Worm (Caenorhabditis elegans): ENCODE data around the gene paqr-2.
A peak's percentile ranks its signal among the peaks of the same experiment; 100 is the strongest.

The paqr-2 gene

DNA sequence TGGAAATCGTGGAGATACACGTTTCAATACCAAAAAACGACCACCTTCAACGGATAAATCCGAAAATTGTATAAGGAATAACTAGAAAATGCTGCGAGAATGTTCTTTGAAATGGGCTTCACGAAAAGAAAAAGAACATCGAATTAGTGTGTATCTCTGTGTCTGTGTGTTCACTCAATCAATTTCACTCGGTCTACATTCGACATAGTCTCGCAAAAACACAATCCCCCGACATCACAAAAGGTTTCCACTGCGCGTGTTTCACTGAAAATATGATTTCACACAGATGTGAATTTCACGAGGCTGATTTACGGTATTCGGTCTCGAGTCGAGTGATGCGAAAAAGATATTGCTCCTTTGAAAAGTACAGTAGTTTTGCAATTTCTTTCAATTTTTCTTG is 6.0 kb downstream of the paqr-2 start:
- TF ChIP-seq ces-1 (GFP tag; optimal IDR thresholded peaks at IDR 0.05) = peak; percentile 6
- TF ChIP-seq unc-39 (tag; optimal IDR thresholded peaks at IDR 0.05) = no peak

DNA sequence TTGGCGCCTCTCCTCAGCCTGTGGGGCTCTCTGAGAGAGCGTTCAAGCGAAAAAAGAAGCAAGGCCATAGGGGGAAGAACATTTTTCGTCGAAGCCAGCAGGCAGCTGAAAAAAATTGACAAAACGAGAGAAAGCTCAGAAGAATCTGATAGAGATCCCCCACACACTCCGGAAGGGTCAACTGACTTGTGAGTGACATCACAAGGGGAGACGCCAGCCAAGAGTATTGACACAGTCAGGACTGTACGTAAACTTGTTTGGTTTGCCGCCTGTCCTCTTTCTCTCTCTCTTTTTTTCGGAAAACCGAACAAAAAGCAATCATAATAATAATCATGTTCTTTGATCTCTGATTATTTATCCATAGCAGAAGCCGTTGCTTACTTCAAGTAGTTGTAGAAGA is 6.8 kb downstream of the paqr-2 start:
- no peak for TF ChIP-seq mep-1 (tag; optimal IDR thresholded peaks at IDR 0.05)
- TF ChIP-seq flh-1 (GFP tag; optimal IDR thresholded peaks at IDR 0.05) = no peak
- no peak for TF ChIP-seq drap-1 (GFP tag; optimal IDR thresholded peaks at IDR 0.05)

DNA sequence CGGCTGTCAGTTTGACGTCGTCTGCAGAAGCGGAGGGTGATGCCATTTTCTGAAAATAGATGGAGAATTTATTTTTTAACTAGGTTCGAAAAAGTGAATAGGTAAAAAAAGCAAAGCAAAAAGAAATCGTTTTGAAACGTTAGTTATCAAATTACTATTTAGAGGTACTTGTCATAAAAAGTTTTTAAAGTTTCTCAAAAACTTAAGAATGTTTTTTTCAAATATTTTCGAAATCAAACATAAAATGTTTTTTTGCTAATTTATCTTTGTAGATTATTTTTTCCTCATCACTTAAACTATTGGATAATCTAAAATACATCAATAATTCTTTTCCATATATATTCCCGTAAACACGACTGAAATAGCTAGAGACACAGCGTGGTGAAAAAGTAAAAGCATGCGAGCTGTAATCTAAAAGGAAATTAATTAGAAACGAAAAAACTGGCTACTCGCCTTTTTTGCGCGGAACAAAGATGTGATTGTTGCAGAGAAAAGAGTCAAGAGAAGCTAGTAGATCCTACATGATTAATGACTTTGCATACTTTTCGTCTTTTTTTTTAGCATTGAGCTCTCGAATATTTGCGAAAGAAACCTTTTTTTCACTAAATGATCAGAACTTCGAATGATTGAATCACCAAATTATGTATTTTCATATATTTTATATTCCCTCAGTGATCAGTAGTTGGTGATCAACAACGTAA is 8.4 kb downstream of the paqr-2 start, which contains the start of gene szy-2:
szy-2 (minus strand) TSS at position 51 of the 701 bp plus-strand sequence.
- no peak for TF ChIP-seq sptf-1 (tag; optimal IDR thresholded peaks at IDR 0.05)
- TF ChIP-seq cnd-1 (tag; optimal IDR thresholded peaks at IDR 0.05) = no peak
- TF ChIP-seq nhr-237 (tag; optimal IDR thresholded peaks at IDR 0.05) = no peak
- TF ChIP-seq ceh-39 (tag; optimal IDR thresholded peaks at IDR 0.05) = no peak
- no peak for TF ChIP-seq unc-120 (tag; optimal IDR thresholded peaks at IDR 0.05; ENCODE audit: poor library complexity, severe bottlenecking)
- no peak for TF ChIP-seq pha-4 (tag; optimal IDR thresholded peaks at IDR 0.05)
- TF ChIP-seq nhr-2 (tag; optimal IDR thresholded peaks at IDR 0.05) = no peak
- no peak for TF ChIP-seq ceh-83 (GFP tag; optimal IDR thresholded peaks at IDR 0.05)
- no peak for TF ChIP-seq mls-2 (tag; optimal IDR thresholded peaks at IDR 0.05)
- TF ChIP-seq unc-39 (tag; optimal IDR thresholded peaks at IDR 0.05) = no peak
- no peak for TF ChIP-seq ztf-11 (tag; optimal IDR thresholded peaks at IDR 0.05)
- no peak for TF ChIP-seq blmp-1 (tag; optimal IDR thresholded peaks at IDR 0.05)
- TF ChIP-seq nhr-76 (tag; optimal IDR thresholded peaks at IDR 0.05) = no peak
- no peak for TF ChIP-seq flh-1 (GFP tag; optimal IDR thresholded peaks at IDR 0.05)
- TF ChIP-seq snpc-4 (tag; optimal IDR thresholded peaks at IDR 0.05) = no peak
- no peak for TF ChIP-seq ces-1 (GFP tag; optimal IDR thresholded peaks at IDR 0.05)
- no peak for TF ChIP-seq bed-3 (GFP tag; optimal IDR thresholded peaks at IDR 0.05)
- TF ChIP-seq elt-3 (tag; optimal IDR thresholded peaks at IDR 0.05) = no peak

DNA sequence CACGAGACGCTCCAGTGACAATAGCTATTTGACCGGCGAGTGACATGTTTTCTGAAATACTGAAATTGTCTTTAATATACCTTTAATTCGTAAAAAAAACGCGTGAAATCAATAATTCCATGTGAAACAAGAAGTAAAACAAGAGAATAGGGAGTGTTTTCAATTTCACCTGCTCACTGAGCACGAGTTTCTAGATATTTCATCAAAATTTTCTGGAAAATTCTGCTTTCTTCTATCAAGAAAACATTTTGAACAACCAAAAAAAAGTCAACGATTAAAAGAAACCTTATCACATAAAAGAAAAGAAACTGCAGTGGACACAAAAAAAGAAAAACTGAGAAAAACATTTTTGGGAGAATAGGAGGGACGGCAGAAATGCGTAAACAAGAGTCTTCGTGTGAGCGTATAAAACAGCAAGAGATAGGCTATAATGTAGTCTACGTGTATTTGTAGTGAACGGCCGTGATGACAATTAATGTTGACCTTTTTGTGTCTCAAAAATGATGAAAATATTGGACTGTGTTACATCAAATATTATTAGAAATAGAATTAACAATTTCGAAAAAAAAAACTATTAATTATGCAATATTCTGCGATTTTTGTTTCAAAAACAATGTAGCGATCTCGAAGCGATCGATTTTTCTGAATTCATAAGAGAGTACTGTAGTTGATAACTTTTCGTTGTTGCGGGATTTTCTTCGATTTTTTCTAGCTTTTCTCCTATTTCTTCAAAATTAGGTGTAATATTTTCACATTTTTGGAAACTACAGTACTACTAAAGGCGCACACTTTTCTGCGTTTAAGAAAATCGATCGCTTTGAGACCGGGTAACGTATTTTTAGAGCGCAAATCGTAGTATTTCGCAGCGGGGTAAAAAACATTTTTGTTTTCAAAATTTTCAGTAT is 11.5 kb downstream of the paqr-2 start, which contains the start of gene dhs-9:
dhs-9 (minus strand) TSS at position 51 of the 905 bp plus-strand sequence.
- TF ChIP-seq drap-1 (GFP tag; optimal IDR thresholded peaks at IDR 0.05) = no peak
- no peak for TF ChIP-seq bed-3 (GFP tag; optimal IDR thresholded peaks at IDR 0.05)
- no peak for TF ChIP-seq M03D4.4 (tag; optimal IDR thresholded peaks at IDR 0.05)
- no peak for TF ChIP-seq sptf-1 (tag; optimal IDR thresholded peaks at IDR 0.05)

DNA sequence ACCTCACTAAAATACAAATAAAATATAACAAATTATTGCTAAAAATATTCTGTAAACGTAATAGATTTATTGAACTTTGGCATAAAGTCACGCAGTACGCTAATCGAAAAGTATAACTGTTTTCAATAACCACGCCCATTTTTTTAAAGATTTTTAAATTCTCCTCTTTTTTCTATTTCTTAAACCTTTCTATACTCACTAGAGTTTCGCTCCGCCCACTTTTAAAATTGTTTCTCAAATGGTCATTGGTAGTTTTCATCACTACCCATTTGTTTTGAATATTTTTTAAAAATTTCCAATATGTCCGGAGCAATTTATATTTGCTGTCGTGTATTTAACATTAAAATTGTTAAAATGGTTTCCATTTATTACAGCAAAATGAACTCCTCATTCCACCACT is 17.8 kb downstream of the paqr-2 start, which contains the start of gene Y32H12A.1:
Y32H12A.1 (plus strand) TSS at position 301 of the 400 bp plus-strand sequence.
- no peak for TF ChIP-seq ham-2 (GFP tag; optimal IDR thresholded peaks at IDR 0.05)
- no peak for TF ChIP-seq unc-120 (tag; optimal IDR thresholded peaks at IDR 0.05; ENCODE audit: poor library complexity, severe bottlenecking)
- TF ChIP-seq cnd-1 (tag; optimal IDR thresholded peaks at IDR 0.05) = no peak
- TF ChIP-seq lin-32 (GFP tag; optimal IDR thresholded peaks at IDR 0.05) = no peak
- TF ChIP-seq flh-1 (GFP tag; optimal IDR thresholded peaks at IDR 0.05) = no peak
- no peak for TF ChIP-seq nhr-76 (tag; optimal IDR thresholded peaks at IDR 0.05)
- no peak for TF ChIP-seq nhr-237 (tag; optimal IDR thresholded peaks at IDR 0.05)
- TF ChIP-seq M03D4.4 (tag; optimal IDR thresholded peaks at IDR 0.05) = no peak
- TF ChIP-seq hlh-1 (tag; optimal IDR thresholded peaks at IDR 0.05) = no peak
- no peak for TF ChIP-seq ceh-39 (tag; optimal IDR thresholded peaks at IDR 0.05)

DNA sequence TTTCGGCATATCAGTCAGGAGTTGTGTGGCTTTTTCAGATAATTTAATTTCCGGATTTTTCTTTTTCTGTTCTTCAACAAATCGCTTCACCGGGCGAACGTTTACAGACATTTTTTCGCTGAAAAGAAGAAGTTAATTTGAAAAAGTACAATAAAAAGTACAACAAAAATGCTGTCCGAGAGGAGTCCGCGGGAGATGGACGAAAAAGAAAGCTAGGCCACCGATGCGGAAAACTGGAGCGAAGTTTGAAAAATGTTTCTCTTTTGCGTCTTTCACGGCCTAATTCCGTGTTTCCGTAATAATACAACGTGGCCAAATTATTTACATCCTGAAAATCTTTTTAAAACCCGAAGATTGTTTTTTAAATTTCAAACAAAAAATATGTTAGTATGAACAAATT is 30.5 kb downstream of the paqr-2 start, which contains the start of gene thoc-5:
thoc-5 (minus strand) TSS at position 152 of the 400 bp plus-strand sequence.
- TF ChIP-seq lin-13 (tag; optimal IDR thresholded peaks at IDR 0.05) (peak; percentile 27), elt-1 (tag; optimal IDR thresholded peaks at IDR 0.05; ENCODE audit: borderline replicate concordance, insufficient read depth) (no peak), mls-2 (tag; optimal IDR thresholded peaks at IDR 0.05) (peak; percentile 33), ztf-11 (tag; optimal IDR thresholded peaks at IDR 0.05) (no peak), tbx-8 (GFP tag; optimal IDR thresholded peaks at IDR 0.05) (no peak), snpc-4 (tag; optimal IDR thresholded peaks at IDR 0.05) (no peak), flh-1 (GFP tag; optimal IDR thresholded peaks at IDR 0.05) (no peak), mep-1 (tag; optimal IDR thresholded peaks at IDR 0.05) (peak; percentile 61), ces-1 (GFP tag; optimal IDR thresholded peaks at IDR 0.05) (peak; percentile 21), pha-4 (tag; optimal IDR thresholded peaks at IDR 0.05) (no peak), ceh-39 (tag; optimal IDR thresholded peaks at IDR 0.05) (no peak), elt-3 (tag; optimal IDR thresholded peaks at IDR 0.05) (no peak), nhr-12 (tag; optimal IDR thresholded peaks at IDR 0.05) (no peak), cnd-1 (tag; optimal IDR thresholded peaks at IDR 0.05) (peak; percentile 7), drap-1 (GFP tag; optimal IDR thresholded peaks at IDR 0.05) (no peak), M03D4.4 (tag; optimal IDR thresholded peaks at IDR 0.05) (no peak), bed-3 (GFP tag; optimal IDR thresholded peaks at IDR 0.05) (no peak), unc-39 (tag; optimal IDR thresholded peaks at IDR 0.05) (no peak), ham-2 (GFP tag; optimal IDR thresholded peaks at IDR 0.05) (no peak), lsy-2 (tag; optimal IDR thresholded peaks at IDR 0.05) (peak; percentile 67), sem-2 (GFP tag; optimal IDR thresholded peaks at IDR 0.05) (no peak), hlh-1 (tag; optimal IDR thresholded peaks at IDR 0.05) (no peak), nhr-2 (tag; optimal IDR thresholded peaks at IDR 0.05) (no peak), nhr-28 (tag; optimal IDR thresholded peaks at IDR 0.05) (no peak), sptf-1 (tag; optimal IDR thresholded peaks at IDR 0.05) (peak; percentile 70), lin-32 (GFP tag; optimal IDR thresholded peaks at IDR 0.05) (no peak), zip-8 (tag; optimal IDR thresholded peaks at IDR 0.05) (no peak), nhr-76 (tag; optimal IDR thresholded peaks at IDR 0.05) (no peak), ceh-83 (GFP tag; optimal IDR thresholded peaks at IDR 0.05) (no peak), mab-5 (tag; optimal IDR thresholded peaks at IDR 0.05) (no peak)

Data from whole organism, mixed stage, embryonic.